Fruit fly (Drosophila melanogaster): ENCODE results near the gene CG17746.

Gene CG17746

DNA sequence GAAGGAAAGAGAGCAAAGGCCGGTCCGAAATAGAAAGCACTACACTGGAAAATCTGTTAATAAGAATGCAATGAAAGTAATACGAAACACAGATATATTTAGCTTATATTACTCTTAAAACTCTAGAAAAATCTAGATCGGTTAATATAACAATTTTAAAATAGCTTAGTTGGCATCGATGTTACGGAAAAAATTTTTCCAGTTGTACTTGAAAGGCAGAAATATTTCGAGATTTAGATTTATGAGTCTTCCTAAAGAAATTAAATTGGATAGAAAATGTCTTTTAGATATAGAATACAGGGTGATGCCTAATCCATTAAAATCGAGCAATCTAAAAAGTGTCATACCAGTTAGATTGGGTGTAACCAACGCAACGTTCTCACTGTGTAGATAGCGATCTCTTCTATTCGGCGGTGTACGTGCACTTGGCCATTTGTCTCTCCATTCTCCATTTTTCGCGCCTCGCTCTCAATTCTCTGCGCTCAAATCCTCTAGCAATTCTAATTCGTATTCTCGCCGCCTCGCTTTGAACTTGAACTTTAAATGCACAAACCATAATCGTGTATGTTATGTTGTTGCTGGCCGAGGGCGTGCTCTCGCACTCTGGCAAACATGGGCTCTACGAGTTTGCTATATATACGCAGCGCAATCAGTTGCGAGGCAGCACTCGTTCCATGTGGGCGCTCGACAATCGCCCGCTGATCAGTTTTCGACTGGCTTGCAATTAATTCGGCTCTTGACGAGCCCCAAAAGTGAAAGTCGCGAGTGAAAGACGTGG lies 10.8 kb upstream of the CG17746 start (continued):
- TF ChIP-seq CG3281 (GFP tag; optimal IDR thresholded peaks at IDR 0.05) = peak; percentile 95
- TF ChIP-seq CG13123 (GFP tag; optimal IDR thresholded peaks at IDR 0.05) = peak; percentile 85
- TF ChIP-seq CG3838 (GFP tag; optimal IDR thresholded peaks at IDR 0.05) = peak; percentile 90
- peak; percentile 41 for TF ChIP-seq Sry-β (GFP tag; optimal IDR thresholded peaks at IDR 0.05)
- peak; percentile 80 for TF ChIP-seq Ets97D (GFP tag; optimal IDR thresholded peaks at IDR 0.05)
- TF ChIP-seq CG9817 (tag; optimal IDR thresholded peaks at IDR 0.05) = peak; percentile 90
- peak; percentile 80 for TF ChIP-seq Drgx (GFP tag; IDR thresholded peaks at IDR 0.05)
- TF ChIP-seq zfh1 (GFP tag; IDR thresholded peaks at IDR 0.05) = peak; percentile 75; the same call in 2 of the 3 replicates
- peak; percentile 79 for TF ChIP-seq vvl (GFP tag; IDR thresholded peaks at IDR 0.05)
- TF ChIP-seq CG6813 (GFP tag; optimal IDR thresholded peaks at IDR 0.05) = peak; percentile 84
- TF ChIP-seq gro (GFP tag; optimal IDR thresholded peaks at IDR 0.05) = peak; percentile 88
- TF ChIP-seq repo (GFP tag; optimal IDR thresholded peaks at IDR 0.05) = peak; percentile 89
- TF ChIP-seq CG13424 (tag; optimal IDR thresholded peaks at IDR 0.05) = peak; percentile 97
- TF ChIP-seq CG10462 (GFP tag; optimal IDR thresholded peaks at IDR 0.05) = peak; percentile 94
- no peak for TF ChIP-seq nerfin-2 (GFP tag; IDR thresholded peaks at IDR 0.05; ENCODE audit: partially characterized antibody)
- peak; percentile 73 for TF ChIP-seq kah (GFP tag; optimal IDR thresholded peaks at IDR 0.05)
- TF ChIP-seq zf30C (GFP tag; optimal IDR thresholded peaks at IDR 0.05) = peak; percentile 91
- TF ChIP-seq CG32532 (GFP tag; IDR thresholded peaks at IDR 0.05) = peak; percentile 82
- peak; percentile 96 for TF ChIP-seq CG9609 (GFP tag; optimal IDR thresholded peaks at IDR 0.05)
- peak; percentile 15 for TF ChIP-seq BEAF-32 (GFP tag; optimal IDR thresholded peaks at IDR 0.05)
- TF ChIP-seq CG18476 (GFP tag; optimal IDR thresholded peaks at IDR 0.05) = peak; percentile 92
- peak; percentile 93 for TF ChIP-seq CG8388 (GFP tag; optimal IDR thresholded peaks at IDR 0.05)
- TF ChIP-seq fd3F (GFP tag; optimal IDR thresholded peaks at IDR 0.05) = peak; percentile 94
- peak; percentile 93 for TF ChIP-seq lmd (GFP tag; IDR thresholded peaks at IDR 0.05)
- peak; percentile 76 for TF ChIP-seq CG34376 (GFP tag; optimal IDR thresholded peaks at IDR 0.05)
- TF ChIP-seq pb (GFP tag; optimal IDR thresholded peaks at IDR 0.05) = peak; percentile 90
- TF ChIP-seq fd102C (GFP tag; optimal IDR thresholded peaks at IDR 0.05) = peak; percentile 10
- TF ChIP-seq NC2α (GFP tag; optimal IDR thresholded peaks at IDR 0.05) = peak; percentile 92
- TF ChIP-seq CG4854 (GFP tag; optimal IDR thresholded peaks at IDR 0.05) = peak; percentile 88
- TF ChIP-seq h (optimal IDR thresholded peaks at IDR 0.05) = no peak
- peak; percentile 98 for TF ChIP-seq CG30403 (GFP tag; optimal IDR thresholded peaks at IDR 0.05)
- TF ChIP-seq CG12769 (tag; optimal IDR thresholded peaks at IDR 0.05) = peak; percentile 82
- 0 out of 2 replicates have a peak, but pooled peaks have one; percentile 15 for TF ChIP-seq unc-4 (GFP tag; IDR thresholded peaks at IDR 0.05; ENCODE audit: partially characterized antibody)
- TF ChIP-seq E2f2 (GFP tag; IDR thresholded peaks at IDR 0.05) = peak; percentile 54; the same call in 1 of the 2 replicates
- peak; percentile 96 for TF ChIP-seq CG12391 (tag; optimal IDR thresholded peaks at IDR 0.05)
- peak; percentile 85 for TF ChIP-seq zen (tag; optimal IDR thresholded peaks at IDR 0.05)
- peak; percentile 79 for TF ChIP-seq CG4404 (GFP tag; IDR thresholded peaks at IDR 0.05)
- TF ChIP-seq nmo (GFP tag; optimal IDR thresholded peaks at IDR 0.05) = peak; percentile 98
- TF ChIP-seq CG6272 (GFP tag; IDR thresholded peaks at IDR 0.05) = peak; percentile 78
- peak; percentile 95 for TF ChIP-seq CG12104 (GFP tag; optimal IDR thresholded peaks at IDR 0.05)
- TF ChIP-seq Aef1 (GFP tag; IDR thresholded peaks at IDR 0.05) = peak; percentile 79
- TF ChIP-seq knrl (GFP tag; IDR thresholded peaks at IDR 0.05; ENCODE audit: partially characterized antibody) = no peak
- TF ChIP-seq CG7963 (GFP tag; IDR thresholded peaks at IDR 0.05; ENCODE audit: partially characterized antibody) = no peak
- TF ChIP-seq Atf3 (GFP tag; optimal IDR thresholded peaks at IDR 0.05) = peak; percentile 94
- TF ChIP-seq HLH3B (GFP tag; IDR thresholded peaks at IDR 0.05) = peak; percentile 85
- 0 out of 3 replicates have a peak, but pooled peaks have one; percentile 6 for TF ChIP-seq zen2 (GFP tag; IDR thresholded peaks at IDR 0.05; ENCODE audit: partially characterized antibody)
- peak; percentile 78 for TF ChIP-seq luna (GFP tag; optimal IDR thresholded peaks at IDR 0.05)
- TF ChIP-seq gsb-n (tag; optimal IDR thresholded peaks at IDR 0.05) = peak; percentile 91
- TF ChIP-seq CG9437 (GFP tag; optimal IDR thresholded peaks at IDR 0.05) = peak; percentile 95

All from whole organism, embryonic.